Worm (Caenorhabditis elegans) whole organism, L4/young adult: ENCODE results near the gene F20A1.8.

Source experiments
- W03F9.2 ChIP-seq: fragments of 150-350 bp; optimal IDR thresholded peaks from 2 replicates; lab custom pipeline; 2014; ENCODE audit warnings: missing biosample characterization, missing genetic modification characterization
- dao-5 ChIP-seq: sonication (generic microtip); optimal IDR thresholded peaks from 2 replicates; lab custom pipeline; 2016; ENCODE audit warnings: missing genotype, missing genetic modification characterization, moderate library complexity, missing compliant biosample characterization
- him-1 ChIP-seq: sonication (generic microtip); optimal IDR thresholded peaks from 2 replicates; lab custom pipeline; 2016; ENCODE audit warnings: missing genotype, missing genetic modification reagents, missing genetic modification characterization, missing compliant biosample characterization

ce11 chrV:7068861-7069260 lies 21.4 kb upstream of the F20A1.8 start:
- TF ChIP-seq him-1 (no peak), W03F9.2 (tag; lab: Kevin White, UChicago) (no peak), dao-5 (no peak)
